Fruit fly (Drosophila melanogaster) whole organism, embryonic: ENCODE results near the gene CG7191.

Source experiments
- Blimp-1 ChIP-seq: fragments of 200-800 bp; sonication (Bioruptor generic); optimal IDR thresholded peaks from 3 replicates; lab custom pipeline; 2018; ENCODE audit warnings: missing biosample characterization, missing genetic modification characterization, mild to moderate bottlenecking, moderate library complexity, missing genetic modification reagents
- CG1024 ChIP-seq: fragments of 200-800 bp; sonication (Bioruptor generic); IDR thresholded peaks from 2 replicates; pipeline ENCODE4 v1.3.6; 2022; ENCODE audit warnings: missing biosample characterization, missing genetic modification characterization
- CG10267 ChIP-seq: fragments of 200-800 bp; sonication (Bioruptor generic); optimal IDR thresholded peaks from 2 replicates; lab custom pipeline; 2018; ENCODE audit warnings: missing biosample characterization, mild to moderate bottlenecking, missing genetic modification characterization, moderate library complexity
- CG10462 ChIP-seq: fragments of 200-800 bp; sonication (Bioruptor generic); optimal IDR thresholded peaks from 2 replicates; lab custom pipeline; 2016; ENCODE audit warnings: missing biosample characterization, missing genetic modification characterization
- CG12071 ChIP-seq: fragments of 200-800 bp; sonication (Bioruptor generic); optimal IDR thresholded peaks from 3 replicates; lab custom pipeline; 2018; ENCODE audit warnings: missing biosample characterization, mild to moderate bottlenecking, missing genetic modification characterization
- CG1233 ChIP-seq: fragments of 200-800 bp; sonication (Bioruptor generic); optimal IDR thresholded peaks from 4 replicates; lab custom pipeline; 2018; ENCODE audit warnings: missing biosample characterization, mild to moderate bottlenecking, missing genetic modification characterization
- CG12391 ChIP-seq: fragments of 200-800 bp; sonication (Bioruptor generic); optimal IDR thresholded peaks from 3 replicates; lab custom pipeline; 2018; ENCODE audit warnings: missing biosample characterization, mild to moderate bottlenecking, missing genetic modification characterization, moderate library complexity
- CG12769 ChIP-seq: fragments of 200-800 bp; sonication (Bioruptor generic); optimal IDR thresholded peaks from 2 replicates; lab custom pipeline; 2019; ENCODE audit warnings: missing biosample characterization, mild to moderate bottlenecking, missing genetic modification characterization, moderate library complexity
- CG13123 ChIP-seq: fragments of 200-800 bp; sonication (Bioruptor generic); optimal IDR thresholded peaks from 2 replicates; lab custom pipeline; 2016; ENCODE audit warnings: missing biosample characterization, missing genetic modification characterization
- CG13894 ChIP-seq: fragments of 200-800 bp; sonication (Bioruptor generic); optimal IDR thresholded peaks from 3 replicates; lab custom pipeline; 2018; ENCODE audit warnings: missing biosample characterization, mild to moderate bottlenecking, missing genetic modification characterization, moderate library complexity
- CG14667 ChIP-seq: fragments of 200-800 bp; sonication (Bioruptor generic); IDR thresholded peaks from 2 replicates; pipeline ENCODE4 v1.3.6; 2022; ENCODE audit warnings: missing biosample characterization, missing genetic modification characterization
- CG14860 ChIP-seq: fragments of 200-800 bp; sonication (Bioruptor generic); IDR thresholded peaks from 3 replicates; pipeline ENCODE4 v1.3.6; 2022; ENCODE audit warnings: missing biosample characterization, missing genetic modification characterization; ENCODE audit not compliant: partially characterized antibody
- CG3163 ChIP-seq: fragments of 200-800 bp; sonication (Bioruptor generic); optimal IDR thresholded peaks from 3 replicates; lab custom pipeline; 2016; ENCODE audit warnings: missing biosample characterization, missing genetic modification characterization
- CG4282 ChIP-seq: fragments of 200-800 bp; sonication (Bioruptor generic); optimal IDR thresholded peaks from 2 replicates; lab custom pipeline; 2016; ENCODE audit warnings: missing biosample characterization, missing genetic modification characterization
- CG4854 ChIP-seq: fragments of 200-800 bp; sonication (Bioruptor generic); optimal IDR thresholded peaks from 2 replicates; lab custom pipeline; 2016; ENCODE audit warnings: missing biosample characterization, missing genetic modification characterization, inconsistent platforms
- CG6689 ChIP-seq: fragments of 200-800 bp; sonication (Bioruptor generic); IDR thresholded peaks from 2 replicates; pipeline ENCODE4 v1.3.6; 2022; ENCODE audit warnings: missing biosample characterization, missing genetic modification characterization
- CG6813 ChIP-seq: fragments of 200-800 bp; sonication (Bioruptor generic); optimal IDR thresholded peaks from 2 replicates; lab custom pipeline; 2017; ENCODE audit warnings: missing biosample characterization, missing genetic modification characterization, mild to moderate bottlenecking, moderate library complexity, missing genetic modification reagents
- CG9215 ChIP-seq: fragments of 200-800 bp; sonication (Bioruptor generic); IDR thresholded peaks from 2 replicates; pipeline ENCODE4 v1.3.6; 2022; ENCODE audit warnings: missing biosample characterization, missing genetic modification characterization
- Chrac-16 ChIP-seq: fragments of 200-800 bp; sonication (Bioruptor generic); optimal IDR thresholded peaks from 3 replicates; lab custom pipeline; 2016; ENCODE audit warnings: missing biosample characterization, missing genetic modification characterization
- Fer3 ChIP-seq: fragments of 200-800 bp; sonication (Bioruptor generic); optimal IDR thresholded peaks from 2 replicates; lab custom pipeline; 2018; ENCODE audit warnings: missing biosample characterization, mild to moderate bottlenecking, missing genetic modification characterization, moderate library complexity
- Gsc ChIP-seq: fragments of 200-800 bp; sonication (Bioruptor generic); IDR thresholded peaks from 2 replicates; pipeline ENCODE4 v1.3.6; 2022; ENCODE audit warnings: missing biosample characterization, missing genetic modification characterization
- Gug ChIP-seq: fragments of 200-800 bp; sonication (Bioruptor generic); IDR thresholded peaks from 4 replicates; pipeline ENCODE4 v1.3.6; 2022; ENCODE audit warnings: missing biosample characterization, missing genetic modification characterization
- HLH4C ChIP-seq: fragments of 200-800 bp; sonication (Bioruptor generic); IDR thresholded peaks from 3 replicates; pipeline ENCODE4 v1.3.6; 2022; ENCODE audit warnings: missing biosample characterization, missing genetic modification characterization; ENCODE audit not compliant: partially characterized antibody
- Hmr ChIP-seq: fragments of 200-800 bp; sonication (Bioruptor generic); optimal IDR thresholded peaks from 3 replicates; lab custom pipeline; 2017; ENCODE audit warnings: mild to moderate bottlenecking, missing biosample characterization, missing genetic modification reagents, missing genetic modification characterization
- Max ChIP-seq: fragments of 200-800 bp; sonication (Bioruptor generic); optimal IDR thresholded peaks from 2 replicates; lab custom pipeline; 2016; ENCODE audit warnings: missing biosample characterization, mild to moderate bottlenecking, missing genetic modification characterization
- NC2β ChIP-seq: fragments of 200-800 bp; sonication (Bioruptor generic); optimal IDR thresholded peaks from 2 replicates; lab custom pipeline; 2016; ENCODE audit warnings: missing biosample characterization, missing genetic modification characterization
- Oli ChIP-seq: fragments of 200-800 bp; sonication (Bioruptor generic); optimal IDR thresholded peaks from 2 replicates; lab custom pipeline; 2018; ENCODE audit warnings: missing biosample characterization, mild to moderate bottlenecking, missing genetic modification characterization, moderate library complexity
- Opbp ChIP-seq: fragments of 200-800 bp; sonication (Bioruptor generic); IDR thresholded peaks from 3 replicates; pipeline ENCODE4 v1.3.6; 2022; ENCODE audit warnings: missing biosample characterization, missing genetic modification characterization; ENCODE audit not compliant: partially characterized antibody
- Optix ChIP-seq: fragments of 200-800 bp; sonication (Bioruptor generic); IDR thresholded peaks from 3 replicates; pipeline ENCODE4 v1.3.6; 2022; ENCODE audit warnings: missing biosample characterization, missing genetic modification characterization
- Rx ChIP-seq: fragments of 200-800 bp; sonication (Bioruptor generic); IDR thresholded peaks from 2 replicates; pipeline ENCODE4 v1.3.6; 2022; ENCODE audit warnings: missing biosample characterization, missing genetic modification characterization
- Sin3A ChIP-seq: fragments of >200 bp; optimal IDR thresholded peaks from 2 replicates; lab custom pipeline; 2018
- Sry-β ChIP-seq: fragments of 200-800 bp; sonication (Bioruptor generic); optimal IDR thresholded peaks from 2 replicates; lab custom pipeline; 2018; ENCODE audit warnings: missing biosample characterization, mild to moderate bottlenecking, missing genetic modification characterization, moderate library complexity
- Xrp1 ChIP-seq: fragments of 200-800 bp; sonication (Bioruptor generic); IDR thresholded peaks from 2 replicates; pipeline ENCODE4 v1.3.6; 2022; ENCODE audit warnings: missing biosample characterization, missing genetic modification characterization
- cato ChIP-seq: fragments of 200-800 bp; sonication (Bioruptor generic); optimal IDR thresholded peaks from 2 replicates; lab custom pipeline; 2016; ENCODE audit warnings: missing biosample characterization, missing genetic modification characterization, borderline replicate concordance
- en ChIP-seq: fragments of 200-800 bp; sonication (Bioruptor generic); optimal IDR thresholded peaks from 2 replicates; lab custom pipeline; 2016; ENCODE audit warnings: missing biosample characterization, missing genetic modification characterization
- esg ChIP-seq: fragments of 200-800 bp; sonication (Bioruptor generic); conservative IDR thresholded peaks from 2 replicates; pipeline ENCODE4 v1.3.6; 2022; ENCODE audit warnings: missing biosample characterization, missing genetic modification characterization
- exex ChIP-seq: fragments of 200-800 bp; sonication (Bioruptor generic); optimal IDR thresholded peaks from 4 replicates; lab custom pipeline; 2018; ENCODE audit warnings: missing biosample characterization, mild to moderate bottlenecking, missing genetic modification characterization, moderate library complexity
- fd3F ChIP-seq: fragments of 200-800 bp; sonication (Bioruptor generic); optimal IDR thresholded peaks from 2 replicates; lab custom pipeline; 2018; ENCODE audit warnings: missing biosample characterization, mild to moderate bottlenecking, missing genetic modification characterization, moderate library complexity
- fu2 ChIP-seq: fragments of 200-800 bp; sonication (Bioruptor generic); optimal IDR thresholded peaks from 2 replicates; lab custom pipeline; 2016; ENCODE audit warnings: missing biosample characterization, missing genetic modification characterization
- hth ChIP-seq: fragments of >200 bp; optimal IDR thresholded peaks from 2 replicates; lab custom pipeline; 2017; ENCODE audit warnings: inconsistent platforms
- lab ChIP-seq: fragments of 200-800 bp; sonication (Bioruptor generic); optimal IDR thresholded peaks from 3 replicates; lab custom pipeline; 2017; ENCODE audit warnings: missing biosample characterization, missing genetic modification characterization, mild to moderate bottlenecking, moderate library complexity, missing genetic modification reagents
- lbe ChIP-seq: fragments of 200-800 bp; sonication (Bioruptor generic); optimal IDR thresholded peaks from 2 replicates; lab custom pipeline; 2016; ENCODE audit warnings: missing biosample characterization, mild to moderate bottlenecking, missing genetic modification characterization
- lmd ChIP-seq: fragments of 200-800 bp; sonication (Bioruptor generic); IDR thresholded peaks from 2 replicates; pipeline ENCODE4 v1.3.6; 2022; ENCODE audit warnings: missing biosample characterization, missing genetic modification characterization
- mld ChIP-seq: fragments of 200-800 bp; sonication (Bioruptor generic); IDR thresholded peaks from 3 replicates; pipeline ENCODE4 v1.3.6; 2022; ENCODE audit warnings: missing biosample characterization, missing genetic modification characterization; ENCODE audit not compliant: partially characterized antibody
- org-1 ChIP-seq: fragments of 200-800 bp; sonication (Bioruptor generic); optimal IDR thresholded peaks from 2 replicates; lab custom pipeline; 2017; ENCODE audit warnings: missing biosample characterization, missing genetic modification characterization
- p53 ChIP-seq: fragments of 200-800 bp; sonication (Bioruptor generic); optimal IDR thresholded peaks from 2 replicates; lab custom pipeline; 2016; ENCODE audit warnings: missing biosample characterization, missing genetic modification characterization
- sens ChIP-seq: fragments of 200-800 bp; sonication (Bioruptor generic); peaks from one replicate; lab custom pipeline; 2016; ENCODE audit warnings: missing biosample characterization, missing genetic modification characterization
- slp2 ChIP-seq: fragments of 200-800 bp; sonication (Bioruptor generic); optimal IDR thresholded peaks from 2 replicates; lab custom pipeline; 2016; ENCODE audit warnings: missing biosample characterization, missing genetic modification characterization
- trem ChIP-seq: fragments of 200-800 bp; optimal IDR thresholded peaks from 3 replicates; lab custom pipeline; 2019; ENCODE audit warnings: missing biosample characterization, mild to moderate bottlenecking, missing genetic modification characterization, moderate library complexity
- twi ChIP-seq: fragments of 200-800 bp; optimal IDR thresholded peaks from 2 replicates; lab custom pipeline; 2019; ENCODE audit warnings: missing biosample characterization, mild to moderate bottlenecking, missing genetic modification characterization, moderate library complexity

CG7191 gene

DNA sequence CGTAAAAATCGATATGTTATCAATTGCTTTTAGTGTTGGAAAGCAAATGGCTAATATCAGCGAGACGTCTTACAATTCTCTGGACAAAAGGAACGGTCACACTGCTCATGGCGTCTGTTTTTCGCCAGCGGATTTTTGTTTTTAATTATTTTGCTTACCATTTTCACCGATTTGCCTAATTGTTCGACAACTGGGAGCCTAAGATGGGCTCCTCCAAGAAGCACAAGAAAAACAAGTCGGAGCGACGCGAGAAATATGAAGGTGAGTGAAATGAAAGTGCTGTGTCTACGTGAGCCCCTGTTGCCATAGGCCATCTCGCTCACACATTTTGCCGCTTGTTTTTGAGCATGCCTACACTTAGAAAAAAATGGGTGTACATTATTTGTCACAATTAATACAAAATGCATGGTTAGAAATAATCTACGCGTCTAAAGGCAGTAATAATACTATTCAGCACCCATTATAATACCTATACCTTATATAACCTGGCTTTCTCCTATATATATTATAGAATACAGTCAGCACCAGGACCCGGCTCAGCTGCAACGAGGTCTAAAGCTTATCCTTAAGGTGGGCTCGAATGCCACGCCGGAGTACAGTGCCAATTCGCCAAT is 15.5 kb downstream of the CG7191 start, which contains the start of gene Brd7-9 (continued):
- peak; percentile 27 for TF ChIP-seq CG10462 (GFP tag; lab: Kevin White, UChicago)
- TF ChIP-seq CG12071 = peak; percentile 86
- 0 out of 2 replicates have a peak, but pooled peaks have one; percentile 28 for TF ChIP-seq CG1024
- peak; percentile 44 for TF ChIP-seq en
- no peak; the same call in 2 of the 3 replicates for TF ChIP-seq HLH4C (GFP tag; lab: Robert Waterston, UW)
- no peak for TF ChIP-seq lbe
- no peak for TF ChIP-seq Opbp (GFP tag; lab: Robert Waterston, UW)
- TF ChIP-seq CG9215 = 0 out of 2 replicates have a peak, but pooled peaks have one; percentile 22
- TF ChIP-seq fu2 (GFP tag; lab: Kevin White, UChicago) = peak; percentile 47
- peak; percentile 71 for TF ChIP-seq CG6689 (GFP tag; lab: Robert Waterston, UW)
- peak; percentile 75 for TF ChIP-seq Sin3A
- TF ChIP-seq cato (GFP tag; lab: Kevin White, UChicago) = peak; percentile 44
- TF ChIP-seq Sry-β (GFP tag; lab: Kevin White, UChicago) = peak; percentile 10
- peak; percentile 81 for TF ChIP-seq lmd
- TF ChIP-seq Rx (GFP tag; lab: Robert Waterston, UW) = peak; percentile 50; the same call in 1 of the 2 replicates
- TF ChIP-seq CG1233 (GFP tag; lab: Kevin White, UChicago) = peak; percentile 69
- TF ChIP-seq p53 (GFP tag; lab: Kevin White, UChicago) = no peak
- no peak for TF ChIP-seq CG13894 (tag; lab: Kevin White, UChicago)
- peak; percentile 63 for TF ChIP-seq esg
- TF ChIP-seq CG13123 = peak; percentile 21
- peak; percentile 73 for TF ChIP-seq CG12769 (tag; lab: Kevin White, UChicago)
- peak; percentile 69 for TF ChIP-seq org-1 (GFP tag; lab: Kevin White, UChicago)
- no peak for TF ChIP-seq Gsc (GFP tag; lab: Robert Waterston, UW)
- TF ChIP-seq lab (GFP tag; lab: Kevin White, UChicago) = peak; percentile 89
- peak; percentile 94 for TF ChIP-seq sens (GFP tag; lab: Kevin White, UChicago)
- peak; percentile 75 for TF ChIP-seq CG12391 (tag; lab: Kevin White, UChicago)
- no peak for TF ChIP-seq CG4854
- TF ChIP-seq Oli (tag; lab: Kevin White, UChicago) = peak; percentile 73
- peak; percentile 96 for TF ChIP-seq CG10267 (tag; lab: Kevin White, UChicago)
- TF ChIP-seq mld (GFP tag; lab: Robert Waterston, UW) = no peak
- TF ChIP-seq CG14667 (GFP tag; lab: Robert Waterston, UW) = peak; percentile 65; the same call in 1 of the 2 replicates
- TF ChIP-seq CG14860 = 0 out of 3 replicates have a peak, but pooled peaks have one; percentile 31
- TF ChIP-seq hth = no peak
- TF ChIP-seq slp2 = peak; percentile 57
- TF ChIP-seq exex = no peak
- TF ChIP-seq Fer3 = peak; percentile 62
- TF ChIP-seq Max (GFP tag; lab: Kevin White, UChicago) = peak; percentile 58
- no peak for TF ChIP-seq CG4282 (GFP tag; lab: Kevin White, UChicago)
- TF ChIP-seq fd3F (GFP tag; lab: Kevin White, UChicago) = peak; percentile 0
- peak; percentile 81 for TF ChIP-seq Xrp1 (GFP tag; lab: Robert Waterston, UW)
- TF ChIP-seq Gug (GFP tag; lab: Robert Waterston, UW) = peak; percentile 46; the same call in 2 of the 4 replicates
- peak; percentile 27 for TF ChIP-seq trem (tag; lab: Kevin White, UChicago)
- peak; percentile 52 for TF ChIP-seq Chrac-16 (GFP tag; lab: Kevin White, UChicago)
- TF ChIP-seq Blimp-1 = peak; percentile 71
- TF ChIP-seq NC2β = peak; percentile 43
- TF ChIP-seq CG3163 (GFP tag; lab: Kevin White, UChicago) = peak; percentile 13
- TF ChIP-seq Hmr (GFP tag; lab: Kevin White, UChicago) = peak; percentile 73
- TF ChIP-seq twi (tag; lab: Kevin White, UChicago) = no peak
- TF ChIP-seq Optix (GFP tag; lab: Robert Waterston, UW) = peak; percentile 68; the same call in 2 of the 3 replicates
- TF ChIP-seq CG6813 (GFP tag; lab: Kevin White, UChicago) = peak; percentile 76
